Worm (Caenorhabditis elegans): ENCODE measurements around the gene cam-1.

Gene cam-1

DNA sequence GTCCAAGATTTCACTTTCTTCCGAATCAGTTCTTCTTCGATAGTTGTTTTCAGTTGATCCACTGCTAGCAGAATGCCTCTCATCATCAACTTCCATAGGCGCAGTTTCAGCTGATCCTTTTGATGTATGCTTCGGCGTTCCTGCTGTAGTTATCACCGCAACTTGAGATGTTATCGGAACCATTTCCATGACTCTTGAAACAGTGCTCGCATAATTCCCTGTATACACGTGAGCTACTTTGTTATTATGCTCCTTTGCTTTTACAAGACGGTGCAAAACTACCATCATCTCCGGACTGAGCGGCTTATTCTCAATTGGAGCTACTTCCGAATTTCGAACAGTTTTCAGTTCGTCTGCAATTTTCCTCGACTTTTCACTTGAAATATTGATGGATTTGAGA lies 33.0 kb downstream of the cam-1 start:
- TF ChIP-seq sptf-1 (tag; optimal IDR thresholded peaks at IDR 0.05) (no peak), snpc-4 (tag; optimal IDR thresholded peaks at IDR 0.05) (no peak), cnd-1 (tag; optimal IDR thresholded peaks at IDR 0.05) (no peak), unc-62 (GFP tag; optimal IDR thresholded peaks at IDR 0.05) (no peak), zip-8 (tag; optimal IDR thresholded peaks at IDR 0.05) (no peak), ztf-11 (tag; optimal IDR thresholded peaks at IDR 0.05) (no peak)

DNA sequence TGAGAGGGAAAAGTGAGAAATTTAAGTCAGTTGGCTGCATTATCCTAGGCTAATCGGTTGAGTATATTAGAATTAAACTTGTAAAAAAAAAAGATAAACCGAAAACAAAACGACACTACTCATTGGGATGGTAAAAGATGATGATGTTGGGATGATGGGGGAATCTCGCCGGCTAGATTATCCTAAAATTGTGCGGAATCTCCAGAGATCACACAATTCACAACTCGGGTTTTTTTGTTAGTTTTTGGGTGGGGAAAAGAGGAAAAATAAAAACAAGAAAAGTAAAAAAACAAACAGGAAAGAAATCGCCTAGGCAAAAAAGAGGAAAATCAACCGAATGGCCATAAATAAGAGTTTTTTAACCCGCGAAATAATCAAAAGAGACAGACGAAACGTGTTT lies 34.9 kb downstream of the cam-1 start:
- TF ChIP-seq M03D4.4 (tag; optimal IDR thresholded peaks at IDR 0.05) (no peak), nhr-12 (tag; optimal IDR thresholded peaks at IDR 0.05) (no peak), tbx-8 (GFP tag; optimal IDR thresholded peaks at IDR 0.05) (no peak), ceh-39 (tag; optimal IDR thresholded peaks at IDR 0.05) (no peak), drap-1 (GFP tag; optimal IDR thresholded peaks at IDR 0.05) (no peak), elt-1 (tag; optimal IDR thresholded peaks at IDR 0.05; ENCODE audit: borderline replicate concordance, insufficient read depth) (no peak), ztf-11 (tag; optimal IDR thresholded peaks at IDR 0.05) (no peak), ces-1 (GFP tag; optimal IDR thresholded peaks at IDR 0.05) (no peak), sem-2 (GFP tag; optimal IDR thresholded peaks at IDR 0.05) (no peak), zip-8 (tag; optimal IDR thresholded peaks at IDR 0.05) (no peak), unc-39 (tag; optimal IDR thresholded peaks at IDR 0.05) (no peak), nhr-237 (tag; optimal IDR thresholded peaks at IDR 0.05) (no peak), unc-120 (tag; optimal IDR thresholded peaks at IDR 0.05; ENCODE audit: poor library complexity, severe bottlenecking) (no peak), lin-13 (tag; optimal IDR thresholded peaks at IDR 0.05) (no peak), hlh-1 (tag; optimal IDR thresholded peaks at IDR 0.05) (no peak), sptf-1 (tag; optimal IDR thresholded peaks at IDR 0.05) (no peak), lin-32 (GFP tag; optimal IDR thresholded peaks at IDR 0.05) (no peak), nhr-76 (tag; optimal IDR thresholded peaks at IDR 0.05) (no peak)

DNA sequence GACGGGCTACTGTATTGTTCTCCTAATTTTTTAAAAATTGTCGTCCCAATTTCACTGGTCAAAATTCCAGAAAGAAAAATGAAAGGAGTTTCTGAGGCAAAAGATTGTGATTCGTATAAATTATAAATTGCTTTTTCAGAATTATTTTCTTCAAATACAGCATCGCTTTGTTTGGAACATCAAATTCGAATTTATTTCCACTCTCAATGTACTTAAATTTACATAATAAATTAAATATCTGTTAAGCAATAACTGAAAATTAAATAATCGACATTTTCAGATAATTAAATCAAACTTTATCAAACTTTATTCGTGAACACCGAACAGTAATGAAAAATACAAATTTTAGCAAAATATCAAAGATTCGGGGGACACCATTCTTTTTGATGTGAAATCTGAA lies 35.4 kb downstream of the cam-1 start:
- no peak for TF ChIP-seq lin-13 (tag; optimal IDR thresholded peaks at IDR 0.05)
- TF ChIP-seq mep-1 (tag; optimal IDR thresholded peaks at IDR 0.05), result no peak
- no peak for TF ChIP-seq elt-3 (tag; optimal IDR thresholded peaks at IDR 0.05)
- TF ChIP-seq ham-2 (GFP tag; optimal IDR thresholded peaks at IDR 0.05), result no peak
- no peak for TF ChIP-seq nhr-12 (tag; optimal IDR thresholded peaks at IDR 0.05)
- TF ChIP-seq hlh-1 (tag; optimal IDR thresholded peaks at IDR 0.05), result no peak
- TF ChIP-seq nhr-2 (tag; optimal IDR thresholded peaks at IDR 0.05), result no peak
- TF ChIP-seq lin-32 (GFP tag; optimal IDR thresholded peaks at IDR 0.05), result no peak
- TF ChIP-seq blmp-1 (tag; optimal IDR thresholded peaks at IDR 0.05), result no peak
- TF ChIP-seq ztf-11 (tag; optimal IDR thresholded peaks at IDR 0.05), result no peak
- no peak for TF ChIP-seq unc-62 (GFP tag; optimal IDR thresholded peaks at IDR 0.05)
- no peak for TF ChIP-seq ces-1 (GFP tag; optimal IDR thresholded peaks at IDR 0.05)
- no peak for TF ChIP-seq nhr-76 (tag; optimal IDR thresholded peaks at IDR 0.05)
- no peak for TF ChIP-seq cnd-1 (tag; optimal IDR thresholded peaks at IDR 0.05)
- no peak for TF ChIP-seq drap-1 (GFP tag; optimal IDR thresholded peaks at IDR 0.05)

DNA sequence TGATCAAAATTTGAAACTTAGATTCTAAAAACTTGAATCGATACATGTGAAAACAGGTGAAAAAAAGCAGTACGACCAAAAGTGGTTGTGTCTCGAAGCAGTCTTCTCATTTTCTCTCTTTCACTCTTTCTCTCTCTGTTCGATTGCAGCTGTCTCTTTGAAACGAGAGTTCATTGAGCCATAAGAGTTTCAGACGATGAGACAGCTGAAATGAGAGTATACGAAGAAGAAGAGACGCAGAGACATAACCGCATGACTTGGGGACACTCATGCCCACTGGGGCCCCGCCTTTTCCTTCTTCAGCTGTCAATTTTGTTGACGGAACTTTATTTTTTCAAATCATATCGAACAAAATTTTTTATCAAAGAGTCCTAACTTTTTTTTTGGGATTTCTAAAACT lies 36.1 kb downstream of the cam-1 start:
- TF ChIP-seq ces-1 (GFP tag; optimal IDR thresholded peaks at IDR 0.05), result peak; percentile 86
- TF ChIP-seq nhr-237 (tag; optimal IDR thresholded peaks at IDR 0.05), result no peak
- peak; percentile 63 for TF ChIP-seq unc-62 (GFP tag; optimal IDR thresholded peaks at IDR 0.05)
- TF ChIP-seq M03D4.4 (tag; optimal IDR thresholded peaks at IDR 0.05), result no peak
- TF ChIP-seq mep-1 (tag; optimal IDR thresholded peaks at IDR 0.05), result peak; percentile 32
- peak; percentile 28 for TF ChIP-seq ceh-39 (tag; optimal IDR thresholded peaks at IDR 0.05)
- TF ChIP-seq snpc-4 (tag; optimal IDR thresholded peaks at IDR 0.05), result no peak
- TF ChIP-seq flh-1 (GFP tag; optimal IDR thresholded peaks at IDR 0.05), result no peak
- no peak for TF ChIP-seq nhr-12 (tag; optimal IDR thresholded peaks at IDR 0.05)
- TF ChIP-seq elt-1 (tag; optimal IDR thresholded peaks at IDR 0.05; ENCODE audit: borderline replicate concordance, insufficient read depth), result no peak
- TF ChIP-seq zip-8 (tag; optimal IDR thresholded peaks at IDR 0.05), result no peak
- no peak for TF ChIP-seq ztf-11 (tag; optimal IDR thresholded peaks at IDR 0.05)
- no peak for TF ChIP-seq sem-2 (GFP tag; optimal IDR thresholded peaks at IDR 0.05)
- no peak for TF ChIP-seq drap-1 (GFP tag; optimal IDR thresholded peaks at IDR 0.05)
- no peak for TF ChIP-seq ceh-43 (GFP tag; optimal IDR thresholded peaks at IDR 0.05)
- peak; percentile 19 for TF ChIP-seq lsy-2 (tag; optimal IDR thresholded peaks at IDR 0.05)
- no peak for TF ChIP-seq tbx-8 (GFP tag; optimal IDR thresholded peaks at IDR 0.05)
- TF ChIP-seq lin-13 (tag; optimal IDR thresholded peaks at IDR 0.05), result no peak
- TF ChIP-seq elt-3 (tag; optimal IDR thresholded peaks at IDR 0.05), result no peak
- peak; percentile 80 for TF ChIP-seq hlh-1 (tag; optimal IDR thresholded peaks at IDR 0.05)
- TF ChIP-seq blmp-1 (tag; optimal IDR thresholded peaks at IDR 0.05), result no peak
- TF ChIP-seq sptf-1 (tag; optimal IDR thresholded peaks at IDR 0.05), result no peak
- no peak for TF ChIP-seq nhr-2 (tag; optimal IDR thresholded peaks at IDR 0.05)
- peak; percentile 79 for TF ChIP-seq unc-120 (tag; optimal IDR thresholded peaks at IDR 0.05; ENCODE audit: poor library complexity, severe bottlenecking)
- TF ChIP-seq ham-2 (GFP tag; optimal IDR thresholded peaks at IDR 0.05), result no peak
- TF ChIP-seq nhr-28 (tag; optimal IDR thresholded peaks at IDR 0.05), result no peak
- TF ChIP-seq lin-32 (GFP tag; optimal IDR thresholded peaks at IDR 0.05), result peak; percentile 10
- TF ChIP-seq ceh-83 (GFP tag; optimal IDR thresholded peaks at IDR 0.05), result no peak
- no peak for TF ChIP-seq unc-39 (tag; optimal IDR thresholded peaks at IDR 0.05)
- TF ChIP-seq nhr-76 (tag; optimal IDR thresholded peaks at IDR 0.05), result no peak
- peak; percentile 58 for TF ChIP-seq pha-4 (tag; optimal IDR thresholded peaks at IDR 0.05)
- peak; percentile 65 for TF ChIP-seq cnd-1 (tag; optimal IDR thresholded peaks at IDR 0.05)
- no peak for TF ChIP-seq mab-5 (tag; optimal IDR thresholded peaks at IDR 0.05)
- TF ChIP-seq mls-2 (tag; optimal IDR thresholded peaks at IDR 0.05), result peak; percentile 20
- no peak for TF ChIP-seq bed-3 (GFP tag; optimal IDR thresholded peaks at IDR 0.05)

Measured in whole organism, mixed stage, embryonic.